Worm (Caenorhabditis elegans) whole organism, L1 larva: ENCODE measurements around the gene srb-12.
A peak's percentile ranks its signal among the peaks of the same experiment; 100 is the strongest.

Experiments
- C04F5.9 ChIP-seq: sonication (generic microtip); optimal IDR thresholded peaks from 2 replicates; lab custom pipeline; 2016; ENCODE audit warnings: missing genetic modification characterization, missing compliant biosample characterization
- aha-1 ChIP-seq: fragments of 150-350 bp; optimal IDR thresholded peaks from 2 replicates; lab custom pipeline; 2014; ENCODE audit warnings: missing biosample characterization, missing genetic modification characterization
- ceh-63 ChIP-seq: fragments of 200-800 bp; sonication (Bioruptor generic); optimal IDR thresholded peaks from 2 replicates; lab custom pipeline; 2018; ENCODE audit warnings: mild to moderate bottlenecking, missing genetic modification characterization, missing compliant biosample characterization
- ceh-8 ChIP-seq: fragments of 200-800 bp; sonication (Bioruptor generic); optimal IDR thresholded peaks from 2 replicates; lab custom pipeline; 2018; ENCODE audit warnings: mild to moderate bottlenecking, missing genetic modification characterization, moderate library complexity, missing compliant biosample characterization
- ceh-82 ChIP-seq, 3 experiments: fragments of 150-350 bp in 1 of 3; sonication (generic microtip) in 2 of 3; optimal IDR thresholded peaks; 2 replicates each; lab custom pipeline; 2014 to 2017; ENCODE audit warnings: missing biosample characterization in 3 of 3, missing genetic modification characterization in 3 of 3
- ceh-88 ChIP-seq: fragments of 200-800 bp; sonication (Bioruptor generic); IDR thresholded peaks from 2 replicates; pipeline ENCODE4 v1.3.6; 2022; ENCODE audit warnings: missing genetic modification characterization, missing compliant biosample characterization
- ces-1 ChIP-seq: fragments of 150-350 bp; optimal IDR thresholded peaks from 2 replicates; lab custom pipeline; 2014; ENCODE audit warnings: missing biosample characterization, missing genetic modification reagents, missing genetic modification characterization
- dpl-1 ChIP-seq, 3 experiments: fragments of 150-350 bp in 2 of 3; sonication (generic microtip) in 1 of 3; optimal IDR thresholded peaks; 2 replicates each; lab custom pipeline; 2014 to 2017; ENCODE audit warnings: missing biosample characterization in 3 of 3, missing genetic modification characterization in 3 of 3, missing genetic modification reagents in 3 of 3
- dsc-1 ChIP-seq: sonication (generic microtip); optimal IDR thresholded peaks from 2 replicates; lab custom pipeline; 2016; ENCODE audit warnings: mild to moderate bottlenecking, missing genetic modification characterization, missing compliant biosample characterization
- efl-3 ChIP-seq: fragments of 200-800 bp; sonication (Bioruptor generic); optimal IDR thresholded peaks from 2 replicates; lab custom pipeline; 2018; ENCODE audit warnings: mild to moderate bottlenecking, missing genetic modification characterization, missing compliant biosample characterization
- elt-3 ChIP-seq, 6 experiments: fragments of 150-350 bp in 1 of 6; sonication (generic microtip); optimal IDR thresholded peaks; 2 replicates each; lab custom pipeline; 2017 to 2018; ENCODE audit warnings: missing biosample characterization in 6 of 6, missing genetic modification characterization in 6 of 6, inconsistent platforms in 1 of 6
- fkh-4 ChIP-seq: sonication (generic microtip); optimal IDR thresholded peaks from 2 replicates; lab custom pipeline; 2016; ENCODE audit warnings: missing compliant biosample characterization, missing genetic modification characterization, borderline replicate concordance
- fkh-8 ChIP-seq: sonication (generic microtip); optimal IDR thresholded peaks from 2 replicates; lab custom pipeline; 2016; ENCODE audit warnings: mild to moderate bottlenecking, missing genetic modification characterization, missing compliant biosample characterization
- fos-1 ChIP-seq: fragments of 150-350 bp; optimal IDR thresholded peaks from 2 replicates; lab custom pipeline; 2014; ENCODE audit warnings: missing biosample characterization, missing genetic modification characterization
- grh-1 ChIP-seq: fragments of 200-800 bp; sonication (Bioruptor generic); IDR thresholded peaks from 2 replicates; pipeline ENCODE4 v1.3.6; 2022; ENCODE audit warnings: missing genetic modification reagents, missing genetic modification characterization, missing compliant biosample characterization
- hlh-17 ChIP-seq: fragments of 200-800 bp; sonication (Bioruptor generic); optimal IDR thresholded peaks from 2 replicates; lab custom pipeline; 2018; ENCODE audit warnings: missing genetic modification characterization, mild to moderate bottlenecking, missing compliant biosample characterization, moderate library complexity, borderline replicate concordance
- hlh-4 ChIP-seq: sonication (generic microtip); optimal IDR thresholded peaks from 2 replicates; lab custom pipeline; 2016; ENCODE audit warnings: mild to moderate bottlenecking, missing genetic modification characterization, missing compliant biosample characterization
- hpl-2 ChIP-seq: fragments of 150-350 bp; optimal IDR thresholded peaks from 2 replicates; lab custom pipeline; 2014; ENCODE audit warnings: missing biosample characterization, missing genetic modification reagents, missing genetic modification characterization
- irx-1 ChIP-seq: sonication (generic microtip); optimal IDR thresholded peaks from 2 replicates; lab custom pipeline; 2016; ENCODE audit warnings: missing genetic modification characterization, missing compliant biosample characterization
- isw-1 ChIP-seq: fragments of 200-800 bp; sonication (Bioruptor generic); IDR thresholded peaks from 2 replicates; pipeline ENCODE4 v1.3.6; 2022; ENCODE audit warnings: missing genetic modification characterization, missing compliant biosample characterization
- lin-13 ChIP-seq: fragments of 150-350 bp; optimal IDR thresholded peaks from 2 replicates; lab custom pipeline; 2014; ENCODE audit warnings: missing biosample characterization, missing genetic modification reagents, missing genetic modification characterization
- lin-15B ChIP-seq: fragments of 150-350 bp; sonication (generic microtip); optimal IDR thresholded peaks from 3 replicates; lab custom pipeline; 2014; ENCODE audit warnings: missing biosample characterization, missing genetic modification characterization
- lin-35 ChIP-seq, 2 experiments: fragments of 150-350 bp; optimal IDR thresholded peaks; 2 replicates each; lab custom pipeline; 2014; ENCODE audit warnings: missing biosample characterization in 2 of 2, missing genetic modification characterization in 2 of 2, missing genetic modification reagents in 2 of 2
- lir-3 ChIP-seq: sonication (generic microtip); optimal IDR thresholded peaks from 2 replicates; lab custom pipeline; 2016; ENCODE audit warnings: mild to moderate bottlenecking, missing genetic modification characterization, moderate library complexity, missing compliant biosample characterization; ENCODE audit not compliant: poor library complexity
- lsy-2 ChIP-seq, 2 experiments: fragments of 150-350 bp; optimal IDR thresholded peaks; 2 replicates each; lab custom pipeline; 2014; ENCODE audit warnings: missing biosample characterization in 2 of 2, missing genetic modification characterization in 2 of 2
- mab-9 ChIP-seq: fragments of 200-800 bp; sonication (Bioruptor generic); IDR thresholded peaks from 2 replicates; pipeline ENCODE4 v1.3.6; 2022; ENCODE audit warnings: missing genetic modification reagents, missing genetic modification characterization, missing compliant biosample characterization
- mdl-1 ChIP-seq, 2 experiments: fragments of 150-350 bp; optimal IDR thresholded peaks; 2 replicates each; lab custom pipeline; 2014 to 2017; ENCODE audit warnings: missing biosample characterization in 2 of 2, missing genetic modification characterization in 2 of 2, inconsistent platforms in 1 of 2
- mef-2 ChIP-seq: fragments of 150-350 bp; optimal IDR thresholded peaks from 2 replicates; lab custom pipeline; 2014; ENCODE audit warnings: missing biosample characterization, missing genetic modification characterization
- mep-1 ChIP-seq: fragments of 150-350 bp; optimal IDR thresholded peaks from 2 replicates; lab custom pipeline; 2014; ENCODE audit warnings: missing biosample characterization, missing genetic modification characterization
- nhr-12 ChIP-seq: sonication (generic microtip); optimal IDR thresholded peaks from 2 replicates; lab custom pipeline; 2017; ENCODE audit warnings: missing biosample characterization, missing genetic modification characterization
- nhr-19 ChIP-seq: fragments of 200-800 bp; sonication (Bioruptor generic); conservative IDR thresholded peaks from 2 replicates; pipeline ENCODE4 v1.3.6; 2022; ENCODE audit warnings: missing genetic modification characterization, missing compliant biosample characterization
- nhr-47 ChIP-seq: sonication (generic microtip); optimal IDR thresholded peaks from 2 replicates; lab custom pipeline; 2016; ENCODE audit warnings: mild to moderate bottlenecking, missing genetic modification characterization, moderate library complexity, missing compliant biosample characterization
- nhr-76 ChIP-seq: sonication (generic microtip); optimal IDR thresholded peaks from 2 replicates; lab custom pipeline; 2017; ENCODE audit warnings: missing biosample characterization, missing genetic modification characterization
- nhr-84 ChIP-seq: sonication (generic microtip); optimal IDR thresholded peaks from 2 replicates; lab custom pipeline; 2017; ENCODE audit warnings: missing biosample characterization, missing genetic modification characterization
- nhr-85 ChIP-seq: sonication (generic microtip); peaks from one replicate; lab custom pipeline; 2016; ENCODE audit warnings: missing genetic modification characterization, inconsistent platforms, missing compliant biosample characterization
- nhr-90 ChIP-seq: sonication (generic microtip); optimal IDR thresholded peaks from 2 replicates; lab custom pipeline; 2016; ENCODE audit warnings: mild to moderate bottlenecking, missing genetic modification characterization, missing compliant biosample characterization; ENCODE audit not compliant: poor library complexity
- pag-3 ChIP-seq: sonication (generic microtip); optimal IDR thresholded peaks from 2 replicates; lab custom pipeline; 2017; ENCODE audit warnings: missing genetic modification characterization, mild to moderate bottlenecking, missing compliant biosample characterization, antibody characterized with exemption, borderline replicate concordance; ENCODE audit not compliant: insufficient read depth
- pqm-1 ChIP-seq: sonication (generic microtip); optimal IDR thresholded peaks from 3 replicates; lab custom pipeline; 2017; ENCODE audit warnings: missing biosample characterization, missing genetic modification characterization
- rnt-1 ChIP-seq: sonication (generic microtip); optimal IDR thresholded peaks from 2 replicates; lab custom pipeline; 2016; ENCODE audit warnings: mild to moderate bottlenecking, missing genetic modification characterization, moderate library complexity, missing compliant biosample characterization
- skn-1 ChIP-seq: fragments of 150-350 bp; optimal IDR thresholded peaks from 2 replicates; lab custom pipeline; 2014; ENCODE audit warnings: missing biosample characterization, missing genetic modification characterization
- snu-23 ChIP-seq: sonication (generic microtip); optimal IDR thresholded peaks from 2 replicates; lab custom pipeline; 2016; ENCODE audit warnings: missing genetic modification characterization, missing compliant biosample characterization
- sptf-1 ChIP-seq: fragments of 150-350 bp; optimal IDR thresholded peaks from 2 replicates; lab custom pipeline; 2014; ENCODE audit warnings: missing biosample characterization, missing genetic modification characterization
- sup-37 ChIP-seq: fragments of 200-800 bp; sonication (Bioruptor generic); optimal IDR thresholded peaks from 2 replicates; lab custom pipeline; 2018; ENCODE audit warnings: mild to moderate bottlenecking, missing genetic modification characterization, missing compliant biosample characterization
- tbx-2 ChIP-seq: sonication (generic microtip); optimal IDR thresholded peaks from 2 replicates; lab custom pipeline; 2016; ENCODE audit warnings: missing genetic modification characterization, missing compliant biosample characterization
- unc-86 ChIP-seq: sonication (generic microtip); optimal IDR thresholded peaks from 2 replicates; lab custom pipeline; 2016; ENCODE audit warnings: missing genetic modification characterization, missing compliant biosample characterization
- unc-98 ChIP-seq: fragments of 200-800 bp; sonication (Bioruptor generic); IDR thresholded peaks from 2 replicates; pipeline ENCODE4 v1.3.6; 2022; ENCODE audit warnings: missing genetic modification characterization, missing compliant biosample characterization
- vab-15 ChIP-seq: sonication (generic microtip); optimal IDR thresholded peaks from 2 replicates; lab custom pipeline; 2017; ENCODE audit warnings: missing genotype, mild to moderate bottlenecking, missing genetic modification characterization, missing compliant biosample characterization
- xbp-1 ChIP-seq: sonication (generic microtip); optimal IDR thresholded peaks from 2 replicates; lab custom pipeline; 2016; ENCODE audit warnings: missing genetic modification characterization, missing compliant biosample characterization
- zag-1 ChIP-seq: fragments of 150-350 bp; optimal IDR thresholded peaks from 2 replicates; lab custom pipeline; 2014; ENCODE audit warnings: missing biosample characterization, missing genetic modification characterization
- ztf-4 ChIP-seq: fragments of 150-350 bp; optimal IDR thresholded peaks from 2 replicates; lab custom pipeline; 2014; ENCODE audit warnings: missing biosample characterization, missing genetic modification characterization

srb-12 gene

ce11 chrII:5182451-5182850 lies 28.0 kb upstream of the srb-12 start (continued):
- TF ChIP-seq lir-3 (tag; lab: Kevin White, UChicago) (peak; percentile 53), nhr-90 (tag; lab: Kevin White, UChicago) (peak; percentile 45), mef-2 (peak; percentile 2), C04F5.9 (tag; lab: Kevin White, UChicago) (no peak), vab-15 (tag; lab: Kevin White, UChicago) (no peak), lin-35 (GFP tag; optimal IDR thresholded peaks at IDR 0.05; lab: Kevin White, UChicago) (peak; percentile 58 to 76), elt-3 (tag; optimal IDR thresholded peaks at IDR 0.05; lab: Kevin White, UChicago) (peak in 2 of 6 experiments; percentile 6 to 20), isw-1 (GFP tag; lab: Robert Waterston, UW) (no peak), skn-1 (tag; lab: Kevin White, UChicago) (no peak), sptf-1 (tag; lab: Kevin White, UChicago) (no peak), unc-98 (GFP tag; lab: Robert Waterston, UW) (no peak), snu-23 (peak; percentile 74), ces-1 (no peak), tbx-2 (tag; lab: Kevin White, UChicago) (peak; percentile 30), efl-3 (GFP tag; lab: Kevin White, UChicago) (no peak), lin-13 (GFP tag; lab: Kevin White, UChicago) (peak; percentile 38), nhr-85 (tag; lab: Kevin White, UChicago) (peak; percentile 85), rnt-1 (tag; lab: Kevin White, UChicago) (peak; percentile 54), grh-1 (GFP tag; lab: Robert Waterston, UW) (no peak), fos-1 (no peak), fkh-4 (tag; lab: Kevin White, UChicago) (no peak), nhr-76 (tag; lab: Kevin White, UChicago) (no peak), xbp-1 (tag; lab: Kevin White, UChicago) (peak; percentile 69), pag-3 (no peak), aha-1 (tag; lab: Kevin White, UChicago) (no peak), dpl-1 (GFP tag; optimal IDR thresholded peaks at IDR 0.05; lab: Kevin White, UChicago) (peak in 2 of 3 experiments; percentile 5 to 35), nhr-19 (GFP tag; lab: Robert Waterston, UW) (peak; percentile 63), mep-1 (tag; lab: Kevin White, UChicago) (peak; percentile 77), fkh-8 (tag; lab: Kevin White, UChicago) (peak; percentile 66), pqm-1 (tag; lab: Kevin White, UChicago) (peak; percentile 56), ceh-82 (tag; optimal IDR thresholded peaks at IDR 0.05; lab: Kevin White, UChicago) (peak in 2 of 3 experiments; percentile 35 to 36), ceh-8 (GFP tag; lab: Kevin White, UChicago) (no peak), ztf-4 (tag; lab: Kevin White, UChicago) (peak; percentile 71), nhr-47 (tag; lab: Kevin White, UChicago) (peak; percentile 73)

- TF ChIP-seq hlh-17 (GFP tag; lab: Kevin White, UChicago): no peak
- TF ChIP-seq zag-1 (tag; lab: Kevin White, UChicago): no peak
- TF ChIP-seq nhr-84: no peak
- TF ChIP-seq unc-98 (GFP tag; lab: Robert Waterston, UW): no peak
- peak; percentile 58 for TF ChIP-seq ztf-4 (tag; lab: Kevin White, UChicago)
- TF ChIP-seq ceh-88: peak; percentile 47; the same call in 1 of the 2 replicates
- no peak for TF ChIP-seq ceh-63 (GFP tag; lab: Kevin White, UChicago)
- TF ChIP-seq pqm-1 (tag; lab: Kevin White, UChicago): no peak
- peak; percentile 57 for TF ChIP-seq unc-86 (tag; lab: Kevin White, UChicago)
- TF ChIP-seq hpl-2 (GFP tag; lab: Kevin White, UChicago): peak; percentile 13
- TF ChIP-seq nhr-76 (tag; lab: Kevin White, UChicago): no peak
- peak; percentile 43 for TF ChIP-seq fos-1
- peak; percentile 4 for TF ChIP-seq lin-15B
- peak in 2 of 3 experiments; percentile 27 to 45 for TF ChIP-seq dpl-1 (GFP tag; optimal IDR thresholded peaks at IDR 0.05; lab: Kevin White, UChicago)
- peak; percentile 41 for TF ChIP-seq irx-1 (tag; lab: Kevin White, UChicago)
- no peak for TF ChIP-seq nhr-12 (tag; lab: Kevin White, UChicago)
- TF ChIP-seq mab-9 (GFP tag; lab: Robert Waterston, UW): no peak; the same call in 1 of the 2 replicates
- TF ChIP-seq sup-37 (GFP tag; lab: Kevin White, UChicago): no peak
- TF ChIP-seq mdl-1 (tag; optimal IDR thresholded peaks at IDR 0.05; lab: Kevin White, UChicago): peak in 1 of 2 experiments; percentile 86
- TF ChIP-seq ceh-8 (GFP tag; lab: Kevin White, UChicago): no peak
- peak; percentile 73 for TF ChIP-seq mep-1 (tag; lab: Kevin White, UChicago)
- TF ChIP-seq lsy-2 (tag; optimal IDR thresholded peaks at IDR 0.05; lab: Kevin White, UChicago): peak; percentile 72 to 76
- TF ChIP-seq dsc-1 (tag; lab: Kevin White, UChicago): peak; percentile 37
- peak; percentile 57 to 61 for TF ChIP-seq lin-35 (GFP tag; optimal IDR thresholded peaks at IDR 0.05; lab: Kevin White, UChicago)
- no peak for TF ChIP-seq hlh-4
These were observed 27.1 kb upstream of the srb-12 start for ce11 chrII:5181497-5181896.
